Worm (Caenorhabditis elegans) whole organism, early embryonic: ENCODE results near the gene haly-1.

Experiments used
- B0310.2 ChIP-seq: sonication (generic microtip); optimal IDR thresholded peaks from 2 replicates; lab custom pipeline; 2016; ENCODE audit warnings: mild to moderate bottlenecking, missing genetic modification characterization, missing compliant biosample characterization
- F13C5.2 ChIP-seq: sonication (generic microtip); optimal IDR thresholded peaks from 2 replicates; lab custom pipeline; 2017; ENCODE audit warnings: mild to moderate bottlenecking, missing genetic modification characterization, inconsistent platforms, missing compliant biosample characterization
- aly-1 ChIP-seq: sonication (generic microtip); optimal IDR thresholded peaks from 2 replicates; lab custom pipeline; 2016; ENCODE audit warnings: missing genetic modification characterization, missing compliant biosample characterization
- ama-1 ChIP-seq: fragments of 150-350 bp; optimal IDR thresholded peaks from 2 replicates; lab custom pipeline; 2014
- ceh-13 ChIP-seq: fragments of 200-800 bp; sonication (Bioruptor generic); optimal IDR thresholded peaks from 2 replicates; lab custom pipeline; 2018; ENCODE audit warnings: mild to moderate bottlenecking, missing genetic modification characterization, missing compliant biosample characterization
- ceh-36 ChIP-seq: sonication (generic microtip); optimal IDR thresholded peaks from 2 replicates; lab custom pipeline; 2016; ENCODE audit warnings: missing genetic modification characterization, inconsistent platforms, missing compliant biosample characterization
- ets-7 ChIP-seq: sonication (generic microtip); optimal IDR thresholded peaks from 2 replicates; lab custom pipeline; 2016; ENCODE audit warnings: missing genotype, missing genetic modification characterization, missing compliant biosample characterization
- flt-1 ChIP-seq: fragments of 200-800 bp; sonication (Bioruptor generic); IDR thresholded peaks from 2 replicates; pipeline ENCODE4 v1.3.6; 2022; ENCODE audit warnings: missing genetic modification characterization, missing compliant biosample characterization
- hmbx-1 ChIP-seq: sonication (generic microtip); optimal IDR thresholded peaks from 2 replicates; lab custom pipeline; 2016; ENCODE audit warnings: mild to moderate bottlenecking, missing genetic modification characterization, missing compliant biosample characterization
- hmg-4 ChIP-seq: fragments of 200-800 bp; sonication (Bioruptor generic); optimal IDR thresholded peaks from 2 replicates; lab custom pipeline; 2018; ENCODE audit warnings: mild to moderate bottlenecking, missing genetic modification characterization, missing compliant biosample characterization
- hnd-1 ChIP-seq: sonication (generic microtip); optimal IDR thresholded peaks from 2 replicates; lab custom pipeline; 2016; ENCODE audit warnings: missing genetic modification characterization, missing compliant biosample characterization
- pes-1 ChIP-seq: fragments of 200-800 bp; sonication (Bioruptor generic); IDR thresholded peaks from 2 replicates; pipeline ENCODE4 v1.3.6; 2022; ENCODE audit warnings: missing genetic modification reagents, missing genetic modification characterization, missing compliant biosample characterization
- scrt-1 ChIP-seq: fragments of 200-800 bp; sonication (Bioruptor generic); IDR thresholded peaks from 2 replicates; pipeline ENCODE4 v1.3.6; 2022; ENCODE audit warnings: missing genetic modification characterization, missing compliant biosample characterization
- sea-1 ChIP-seq: fragments of 200-800 bp; sonication (Bioruptor generic); conservative IDR thresholded peaks from 2 replicates; pipeline ENCODE4 v1.3.6; 2022; ENCODE audit warnings: missing genetic modification characterization, missing compliant biosample characterization
- tbx-11 ChIP-seq: fragments of 200-800 bp; sonication (Bioruptor generic); IDR thresholded peaks from 2 replicates; pipeline ENCODE4 v1.3.6; 2022; ENCODE audit warnings: missing genetic modification characterization, missing compliant biosample characterization
- tbx-37 ChIP-seq: fragments of 200-800 bp; sonication (Bioruptor generic); conservative IDR thresholded peaks from 2 replicates; pipeline ENCODE4 v1.3.6; 2022; ENCODE audit warnings: missing genetic modification reagents, missing genetic modification characterization, missing compliant biosample characterization
- tra-4 ChIP-seq: sonication (generic microtip); optimal IDR thresholded peaks from 2 replicates; lab custom pipeline; 2017; ENCODE audit warnings: missing genetic modification characterization, missing compliant biosample characterization

The haly-1 gene

ce11 chrX:10916194-10916593 lies 19.8 kb upstream of the haly-1 start:
- no peak for TF ChIP-seq F13C5.2 (tag; lab: Kevin White, UChicago)
- TF ChIP-seq tbx-37 (GFP tag; lab: Robert Waterston, UW) = no peak
- no peak for TF ChIP-seq aly-1 (tag; lab: Kevin White, UChicago)
- no peak for TF ChIP-seq hnd-1 (tag; lab: Kevin White, UChicago)
- no peak for TF ChIP-seq hmbx-1 (tag; lab: Kevin White, UChicago)
- no peak for TF ChIP-seq flt-1 (GFP tag; lab: Robert Waterston, UW)
- TF ChIP-seq scrt-1 (GFP tag; lab: Robert Waterston, UW) = no peak
- TF ChIP-seq sea-1 (GFP tag; lab: Robert Waterston, UW) = no peak
- TF ChIP-seq ets-7 = no peak
- no peak for TF ChIP-seq hmg-4 (GFP tag; lab: Kevin White, UChicago)
- TF ChIP-seq ceh-36 (tag; lab: Kevin White, UChicago) = no peak
- no peak for TF ChIP-seq ama-1
- TF ChIP-seq B0310.2 = no peak

- TF ChIP-seq hnd-1 (tag; lab: Kevin White, UChicago) (no peak), hmg-4 (GFP tag; lab: Kevin White, UChicago) (no peak), tra-4 (tag; lab: Kevin White, UChicago) (no peak), ceh-36 (tag; lab: Kevin White, UChicago) (no peak), tbx-11 (GFP tag; lab: Robert Waterston, UW) (no peak), tbx-37 (GFP tag; lab: Robert Waterston, UW) (no peak), scrt-1 (GFP tag; lab: Robert Waterston, UW) (no peak), ama-1 (no peak), F13C5.2 (tag; lab: Kevin White, UChicago) (no peak), pes-1 (GFP tag; lab: Robert Waterston, UW) (no peak), aly-1 (tag; lab: Kevin White, UChicago) (no peak), hmbx-1 (tag; lab: Kevin White, UChicago) (no peak), sea-1 (GFP tag; lab: Robert Waterston, UW) (no peak), ceh-13 (GFP tag; lab: Kevin White, UChicago) (no peak), ets-7 (no peak), B0310.2 (no peak)
Observed at ce11 chrX:10914421-10915277, 18.3 kb upstream of the haly-1 start.

ce11 chrX:10913981-10914380 lies 17.6 kb upstream of the haly-1 start, which contains the start of gene F47B10.9:
F47B10.9 (minus strand) TSS chrX:10914081.
- TF ChIP-seq sea-1 (GFP tag; lab: Robert Waterston, UW) = no peak
- TF ChIP-seq ceh-13 (GFP tag; lab: Kevin White, UChicago) = no peak
- no peak for TF ChIP-seq flt-1 (GFP tag; lab: Robert Waterston, UW)
- TF ChIP-seq ets-7 = no peak
- TF ChIP-seq F13C5.2 (tag; lab: Kevin White, UChicago) = no peak
- no peak for TF ChIP-seq ama-1
- TF ChIP-seq B0310.2 = no peak
- no peak for TF ChIP-seq aly-1 (tag; lab: Kevin White, UChicago)
- no peak for TF ChIP-seq hnd-1 (tag; lab: Kevin White, UChicago)
- no peak for TF ChIP-seq ceh-36 (tag; lab: Kevin White, UChicago)
- TF ChIP-seq scrt-1 (GFP tag; lab: Robert Waterston, UW) = no peak
- no peak for TF ChIP-seq tbx-11 (GFP tag; lab: Robert Waterston, UW)
- TF ChIP-seq hmbx-1 (tag; lab: Kevin White, UChicago) = no peak
- TF ChIP-seq hmg-4 (GFP tag; lab: Kevin White, UChicago) = no peak
- no peak for TF ChIP-seq tra-4 (tag; lab: Kevin White, UChicago)
- TF ChIP-seq tbx-37 (GFP tag; lab: Robert Waterston, UW) = no peak

ce11 chrX:10910716-10911115 lies 14.3 kb upstream of the haly-1 start, which contains the start of gene F47B10.8:
F47B10.8 (minus strand) TSS chrX:10910816.
- TF ChIP-seq tbx-37 (GFP tag; lab: Robert Waterston, UW) (no peak), F13C5.2 (tag; lab: Kevin White, UChicago) (no peak), ceh-36 (tag; lab: Kevin White, UChicago) (no peak), sea-1 (GFP tag; lab: Robert Waterston, UW) (no peak), hnd-1 (tag; lab: Kevin White, UChicago) (no peak), ceh-13 (GFP tag; lab: Kevin White, UChicago) (no peak), ama-1 (no peak), pes-1 (GFP tag; lab: Robert Waterston, UW) (no peak), hmbx-1 (tag; lab: Kevin White, UChicago) (no peak), scrt-1 (GFP tag; lab: Robert Waterston, UW) (no peak), tbx-11 (GFP tag; lab: Robert Waterston, UW) (no peak), aly-1 (tag; lab: Kevin White, UChicago) (no peak), ets-7 (no peak), B0310.2 (no peak), tra-4 (tag; lab: Kevin White, UChicago) (no peak), flt-1 (GFP tag; lab: Robert Waterston, UW) (no peak), hmg-4 (GFP tag; lab: Kevin White, UChicago) (no peak)

ce11 chrX:10909661-10910060 lies 13.3 kb upstream of the haly-1 start:
- no peak for TF ChIP-seq tbx-11 (GFP tag; lab: Robert Waterston, UW)
- TF ChIP-seq B0310.2 = no peak
- no peak for TF ChIP-seq hmg-4 (GFP tag; lab: Kevin White, UChicago)
- TF ChIP-seq hmbx-1 (tag; lab: Kevin White, UChicago) = no peak
- TF ChIP-seq scrt-1 (GFP tag; lab: Robert Waterston, UW) = no peak
- no peak for TF ChIP-seq aly-1 (tag; lab: Kevin White, UChicago)
- TF ChIP-seq ets-7 = no peak
- no peak for TF ChIP-seq hnd-1 (tag; lab: Kevin White, UChicago)
- no peak for TF ChIP-seq tra-4 (tag; lab: Kevin White, UChicago)
- no peak for TF ChIP-seq tbx-37 (GFP tag; lab: Robert Waterston, UW)
- no peak for TF ChIP-seq sea-1 (GFP tag; lab: Robert Waterston, UW)
- TF ChIP-seq ceh-13 (GFP tag; lab: Kevin White, UChicago) = no peak
- no peak for TF ChIP-seq pes-1 (GFP tag; lab: Robert Waterston, UW)
- no peak for TF ChIP-seq ceh-36 (tag; lab: Kevin White, UChicago)
- TF ChIP-seq F13C5.2 (tag; lab: Kevin White, UChicago) = no peak
- no peak for TF ChIP-seq flt-1 (GFP tag; lab: Robert Waterston, UW)
- TF ChIP-seq ama-1 = no peak
